Worm (Caenorhabditis elegans): ENCODE results near the gene F48G7.13.

The F48G7.13 gene

ce11 chrV:626321-626720 is 10.9 kb downstream of the F48G7.13 start, which contains the start of gene F48G7.7:
F48G7.7 (minus strand) TSS chrV:626421.
- TF ChIP-seq tbx-2 (tag; optimal IDR thresholded peaks at IDR 0.05) (no peak), nhr-237 (tag; optimal IDR thresholded peaks at IDR 0.05) (no peak), nhr-43 (tag; optimal IDR thresholded peaks at IDR 0.05; ENCODE audit: poor library complexity, severe bottlenecking) (no peak), jun-1 (tag; optimal IDR thresholded peaks at IDR 0.05) (no peak), mdl-1 (tag; optimal IDR thresholded peaks at IDR 0.05) (no peak), daf-12 (tag; optimal IDR thresholded peaks at IDR 0.05) (no peak), nhr-25 (tag; optimal IDR thresholded peaks at IDR 0.05) (no peak), zag-1 (tag; optimal IDR thresholded peaks at IDR 0.05) (no peak), egl-27 (tag; optimal IDR thresholded peaks at IDR 0.05) (no peak), R02D3.7 (tag; optimal IDR thresholded peaks at IDR 0.05) (no peak), nhr-28 (tag; optimal IDR thresholded peaks at IDR 0.05) (no peak), snpc-4 (tag; optimal IDR thresholded peaks at IDR 0.05) (no peak), ceh-28 (tag; optimal IDR thresholded peaks at IDR 0.05) (no peak), nhr-76 (tag; optimal IDR thresholded peaks at IDR 0.05) (no peak)

- TF ChIP-seq lsy-12 (tag; optimal IDR thresholded peaks at IDR 0.05): no peak
- no peak for TF ChIP-seq lin-39 (tag; optimal IDR thresholded peaks at IDR 0.05)
- no peak for TF ChIP-seq tbx-2 (tag; optimal IDR thresholded peaks at IDR 0.05)
- no peak for TF ChIP-seq ama-1 (optimal IDR thresholded peaks at IDR 0.05)
- TF ChIP-seq hmg-11 (tag; optimal IDR thresholded peaks at IDR 0.05): no peak
- no peak for TF ChIP-seq nhr-11 (tag; optimal IDR thresholded peaks at IDR 0.05)
- no peak for TF ChIP-seq ceh-28 (tag; optimal IDR thresholded peaks at IDR 0.05)
- TF ChIP-seq fkh-2 (tag; optimal IDR thresholded peaks at IDR 0.05): no peak
- no peak for TF ChIP-seq nhr-25 (tag; optimal IDR thresholded peaks at IDR 0.05)
- no peak for TF ChIP-seq mdl-1 (tag; optimal IDR thresholded peaks at IDR 0.05)
- TF ChIP-seq egl-5 (tag; optimal IDR thresholded peaks at IDR 0.05): no peak
- TF ChIP-seq jun-1 (tag; optimal IDR thresholded peaks at IDR 0.05): no peak
- no peak for TF ChIP-seq nfya-1 (tag; optimal IDR thresholded peaks at IDR 0.05; ENCODE audit: insufficient read depth)
- TF ChIP-seq nhr-67 (tag; optimal IDR thresholded peaks at IDR 0.05): no peak
- no peak for TF ChIP-seq R02D3.7 (tag; optimal IDR thresholded peaks at IDR 0.05)
Observed at ce11 chrV:627585-627984, 12.2 kb downstream of the F48G7.13 start, which contains the start of gene F48G7.8. F48G7.8 (minus strand) TSS chrV:627685.

ce11 chrV:628527-628926 is 13.2 kb downstream of the F48G7.13 start, which contains the start of gene F48G7.9:
F48G7.9 (minus strand) TSS chrV:628627.
- TF ChIP-seq pqm-1 (tag; optimal IDR thresholded peaks at IDR 0.05) (no peak), mdl-1 (tag; optimal IDR thresholded peaks at IDR 0.05) (no peak), lin-39 (tag; optimal IDR thresholded peaks at IDR 0.05) (no peak), skn-1 (tag; optimal IDR thresholded peaks at IDR 0.05) (no peak), ceh-28 (tag; optimal IDR thresholded peaks at IDR 0.05) (no peak), pha-4 (tag; optimal IDR thresholded peaks at IDR 0.05) (no peak), tbx-2 (tag; optimal IDR thresholded peaks at IDR 0.05) (no peak), egl-5 (tag; optimal IDR thresholded peaks at IDR 0.05) (no peak), unc-39 (tag; optimal IDR thresholded peaks at IDR 0.05) (no peak), daf-12 (tag; optimal IDR thresholded peaks at IDR 0.05) (no peak), ceh-82 (tag; optimal IDR thresholded peaks at IDR 0.05) (no peak), ceh-9 (tag; optimal IDR thresholded peaks at IDR 0.05) (no peak), nfya-1 (tag; optimal IDR thresholded peaks at IDR 0.05; ENCODE audit: insufficient read depth) (no peak), nhr-67 (tag; optimal IDR thresholded peaks at IDR 0.05) (no peak), nhr-28 (tag; optimal IDR thresholded peaks at IDR 0.05) (no peak), ZK546.5 (tag; optimal IDR thresholded peaks at IDR 0.05) (no peak), nhr-43 (tag; optimal IDR thresholded peaks at IDR 0.05; ENCODE audit: poor library complexity, severe bottlenecking) (no peak), sea-2 (GFP tag; optimal IDR thresholded peaks at IDR 0.05) (no peak), zag-1 (tag; optimal IDR thresholded peaks at IDR 0.05) (no peak), jun-1 (tag; optimal IDR thresholded peaks at IDR 0.05) (no peak)

- TF ChIP-seq pqm-1 (tag; optimal IDR thresholded peaks at IDR 0.05): peak; percentile 10
- TF ChIP-seq pha-4 (tag; optimal IDR thresholded peaks at IDR 0.05): peak; percentile 59
- TF ChIP-seq nfya-1 (tag; optimal IDR thresholded peaks at IDR 0.05; ENCODE audit: insufficient read depth): no peak
- TF ChIP-seq elt-2 (tag; optimal IDR thresholded peaks at IDR 0.05): peak; percentile 25
- peak; percentile 8 for TF ChIP-seq snpc-4 (tag; optimal IDR thresholded peaks at IDR 0.05)
- no peak for TF ChIP-seq ceh-16 (tag; optimal IDR thresholded peaks at IDR 0.05)
Observed at ce11 chrV:631832-632231, 16.5 kb downstream of the F48G7.13 start.

- no peak for TF ChIP-seq unc-62 (GFP tag; optimal IDR thresholded peaks at IDR 0.05)
- TF ChIP-seq nhr-43 (tag; optimal IDR thresholded peaks at IDR 0.05; ENCODE audit: poor library complexity, severe bottlenecking): no peak
- no peak for TF ChIP-seq nhr-28 (tag; optimal IDR thresholded peaks at IDR 0.05)
- TF ChIP-seq sea-2 (GFP tag; optimal IDR thresholded peaks at IDR 0.05): no peak
- TF ChIP-seq mdl-1 (tag; optimal IDR thresholded peaks at IDR 0.05): no peak
- no peak for TF ChIP-seq elt-3 (tag; optimal IDR thresholded peaks at IDR 0.05)
- TF ChIP-seq pqm-1 (tag; optimal IDR thresholded peaks at IDR 0.05): no peak
- TF ChIP-seq nhr-67 (tag; optimal IDR thresholded peaks at IDR 0.05): no peak
- no peak for TF ChIP-seq aly-2 (tag; optimal IDR thresholded peaks at IDR 0.05)
- no peak for TF ChIP-seq R02D3.7 (tag; optimal IDR thresholded peaks at IDR 0.05)
- no peak for TF ChIP-seq pha-4 (tag; optimal IDR thresholded peaks at IDR 0.05)
- TF ChIP-seq lsy-12 (tag; optimal IDR thresholded peaks at IDR 0.05): no peak
- no peak for TF ChIP-seq mml-1 (tag; optimal IDR thresholded peaks at IDR 0.05)
- TF ChIP-seq nhr-25 (tag; optimal IDR thresholded peaks at IDR 0.05): no peak
- TF ChIP-seq ztf-4 (tag; optimal IDR thresholded peaks at IDR 0.05): no peak
- no peak for TF ChIP-seq nhr-23 (tag; optimal IDR thresholded peaks at IDR 0.05)
Observed at ce11 chrV:634855-635254, 19.5 kb downstream of the F48G7.13 start, which contains the start of gene F48G7.10. F48G7.10 (minus strand) TSS chrV:634955.
